Fruit fly (Drosophila melanogaster) Kc167 (cell line): ENCODE measurements around the gene mgl.

Experiments
- Sin3A ChIP-seq: fragments of >200 bp; optimal IDR thresholded peaks from 2 replicates; lab custom pipeline; 2018; ENCODE audit warnings: missing external identifiers
- h ChIP-seq: fragments of >200 bp; optimal IDR thresholded peaks from 3 replicates; lab custom pipeline; 2018; ENCODE audit warnings: missing external identifiers
- insv ChIP-seq: fragments of >200 bp; optimal IDR thresholded peaks from 3 replicates; lab custom pipeline; 2018; ENCODE audit warnings: missing external identifiers

dm6 chrX:9446162-9446561 is 53.8 kb downstream of the mgl start, which contains the start of gene CG44815:
- no peak for TF ChIP-seq h
- no peak for TF ChIP-seq insv (lab: Kevin White, UChicago)
- TF ChIP-seq Sin3A (lab: Kevin White, UChicago) = no peak
